Fruit fly (Drosophila melanogaster) whole organism, pupa: Measurements from ENCODE around the gene CG17593.

Source experiments
- CG10348 ChIP-seq: fragments of 200-800 bp; sonication (Bioruptor generic); IDR thresholded peaks from 2 replicates; pipeline ENCODE4 v1.3.6; 2022; ENCODE audit warnings: missing biosample characterization, missing genetic modification characterization
- CG12605 ChIP-seq: fragments of 200-800 bp; sonication (Bioruptor generic); IDR thresholded peaks from 2 replicates; pipeline ENCODE4 v1.3.6; 2022; ENCODE audit warnings: missing biosample characterization, missing genetic modification characterization
- CG13204 ChIP-seq: fragments of 200-800 bp; sonication (Bioruptor generic); optimal IDR thresholded peaks from 2 replicates; lab custom pipeline; 2018; ENCODE audit warnings: missing biosample characterization, mild to moderate bottlenecking, missing genetic modification characterization, moderate library complexity
- CG14655 ChIP-seq: fragments of 200-800 bp; sonication (Bioruptor generic); optimal IDR thresholded peaks from 3 replicates; lab custom pipeline; 2017; ENCODE audit warnings: mild to moderate bottlenecking, missing biosample characterization, missing genetic modification reagents, missing genetic modification characterization
- CG15710 ChIP-seq: fragments of 200-800 bp; sonication (Bioruptor generic); optimal IDR thresholded peaks from 2 replicates; lab custom pipeline; 2018; ENCODE audit warnings: missing biosample characterization, mild to moderate bottlenecking, missing genetic modification characterization, moderate library complexity
- CG17806 ChIP-seq: fragments of 200-800 bp; sonication (Bioruptor generic); optimal IDR thresholded peaks from 2 replicates; lab custom pipeline; 2018; ENCODE audit warnings: missing biosample characterization, mild to moderate bottlenecking, missing genetic modification characterization, moderate library complexity
- CG32121 ChIP-seq: fragments of 200-800 bp; sonication (Bioruptor generic); IDR thresholded peaks from 2 replicates; pipeline ENCODE4 v1.3.6; 2022; ENCODE audit warnings: missing biosample characterization, missing genetic modification characterization
- CG34367 ChIP-seq: fragments of 200-800 bp; sonication (Bioruptor generic); optimal IDR thresholded peaks from 2 replicates; lab custom pipeline; 2018; ENCODE audit warnings: missing biosample characterization, mild to moderate bottlenecking, missing genetic modification characterization
- CG4496 ChIP-seq: fragments of 200-800 bp; sonication (Bioruptor generic); IDR thresholded peaks from 3 replicates; pipeline ENCODE4 v1.3.6; 2022; ENCODE audit warnings: missing biosample characterization, missing genetic modification characterization
- CG8159 ChIP-seq: fragments of 200-800 bp; sonication (Bioruptor generic); optimal IDR thresholded peaks from 3 replicates; lab custom pipeline; 2018; ENCODE audit warnings: missing biosample characterization, mild to moderate bottlenecking, missing genetic modification characterization, moderate library complexity
- CG8301 ChIP-seq: fragments of 200-800 bp; sonication (Bioruptor generic); optimal IDR thresholded peaks from 2 replicates; lab custom pipeline; 2018; ENCODE audit warnings: missing biosample characterization, mild to moderate bottlenecking, missing genetic modification characterization
- CG9948 ChIP-seq: fragments of 200-800 bp; sonication (Bioruptor generic); optimal IDR thresholded peaks from 2 replicates; lab custom pipeline; 2018; ENCODE audit warnings: missing biosample characterization, mild to moderate bottlenecking, missing genetic modification characterization, moderate library complexity
- D1 ChIP-seq: fragments of 200-800 bp; sonication (Bioruptor generic); optimal IDR thresholded peaks from 2 replicates; lab custom pipeline; 2018; ENCODE audit warnings: missing biosample characterization, mild to moderate bottlenecking, missing genetic modification characterization, moderate library complexity
- EcR ChIP-seq: fragments of 200-800 bp; sonication (Bioruptor generic); optimal IDR thresholded peaks from 3 replicates; lab custom pipeline; 2019; ENCODE audit warnings: missing biosample characterization, missing genetic modification characterization, mild to moderate bottlenecking, moderate library complexity, missing genetic modification reagents
- Ets98B ChIP-seq: fragments of 200-800 bp; sonication (Bioruptor generic); IDR thresholded peaks from 2 replicates; pipeline ENCODE4 v1.3.6; 2022; ENCODE audit warnings: missing biosample characterization, missing genetic modification characterization
- Pif1A ChIP-seq: fragments of 200-800 bp; sonication (Bioruptor generic); optimal IDR thresholded peaks from 3 replicates; lab custom pipeline; 2016; ENCODE audit warnings: missing biosample characterization, missing genetic modification characterization
- Pif1B ChIP-seq: fragments of 200-800 bp; sonication (Bioruptor generic); optimal IDR thresholded peaks from 3 replicates; lab custom pipeline; 2016; ENCODE audit warnings: missing biosample characterization, missing genetic modification characterization
- Snoo ChIP-seq: fragments of 200-800 bp; sonication (Bioruptor generic); optimal IDR thresholded peaks from 3 replicates; lab custom pipeline; 2017; ENCODE audit warnings: missing biosample characterization, mild to moderate bottlenecking, missing genetic modification characterization, inconsistent platforms
- fd96Ca ChIP-seq: fragments of 200-800 bp; sonication (Bioruptor generic); IDR thresholded peaks from 3 replicates; pipeline ENCODE4 v1.3.6; 2022; ENCODE audit warnings: missing biosample characterization, missing genetic modification characterization
- gl ChIP-seq: fragments of 200-800 bp; sonication (Bioruptor generic); optimal IDR thresholded peaks from 2 replicates; lab custom pipeline; 2018; ENCODE audit warnings: missing biosample characterization, mild to moderate bottlenecking, missing genetic modification characterization
- rn ChIP-seq: fragments of 200-800 bp; sonication (Bioruptor generic); IDR thresholded peaks from 2 replicates; pipeline ENCODE4 v1.3.6; 2022; ENCODE audit warnings: missing biosample characterization, missing genetic modification characterization

CG17593 gene

DNA sequence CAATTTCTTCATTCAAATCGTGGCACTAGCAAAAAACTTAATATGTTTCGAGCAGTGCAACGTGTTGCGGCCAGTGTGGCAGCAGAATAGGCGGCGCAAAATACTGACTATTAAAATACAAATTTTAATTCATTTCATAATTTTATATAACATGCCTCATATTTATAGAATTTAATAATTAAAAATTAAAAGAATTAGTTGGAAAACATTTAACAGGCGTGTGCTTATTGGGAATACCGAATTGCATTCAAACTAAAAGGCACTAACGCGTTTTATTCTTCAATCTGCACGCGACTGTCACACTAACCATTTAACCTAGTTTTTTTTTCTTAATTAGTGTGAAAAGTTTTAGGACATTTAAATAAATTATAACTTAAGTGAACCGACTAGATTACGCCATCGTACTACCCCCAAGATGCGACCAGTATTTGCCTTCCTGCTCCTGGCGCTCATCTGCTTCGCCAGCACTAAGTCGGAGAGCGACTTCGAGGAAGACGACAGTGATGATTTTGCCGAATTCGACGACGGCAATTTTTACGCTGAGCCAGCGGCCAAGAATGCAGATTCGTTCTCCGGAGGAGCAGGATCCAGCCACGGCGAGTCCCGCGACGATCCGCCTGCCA lies at the start of gene CG17593, which contains the start of gene LeuRS:
TSS of gene CG17593 (plus strand) at position 304 of the 623 bp plus-strand sequence.
TSS of gene LeuRS (minus strand) at position 88 of the 623 bp plus-strand sequence.
- TF ChIP-seq fd96Ca (GFP tag; lab: Robert Waterston, UW) (no peak), Pif1B (GFP tag; lab: Kevin White, UChicago) (no peak), CG13204 (GFP tag; lab: Kevin White, UChicago) (no peak), D1 (tag; lab: Kevin White, UChicago) (no peak), Snoo (tag; lab: Kevin White, UChicago) (no peak), gl (no peak), CG17806 (no peak), CG9948 (tag; lab: Kevin White, UChicago) (no peak), Pif1A (no peak)
- TF ChIP-seq, all 21 proteins: peak for 0

DNA sequence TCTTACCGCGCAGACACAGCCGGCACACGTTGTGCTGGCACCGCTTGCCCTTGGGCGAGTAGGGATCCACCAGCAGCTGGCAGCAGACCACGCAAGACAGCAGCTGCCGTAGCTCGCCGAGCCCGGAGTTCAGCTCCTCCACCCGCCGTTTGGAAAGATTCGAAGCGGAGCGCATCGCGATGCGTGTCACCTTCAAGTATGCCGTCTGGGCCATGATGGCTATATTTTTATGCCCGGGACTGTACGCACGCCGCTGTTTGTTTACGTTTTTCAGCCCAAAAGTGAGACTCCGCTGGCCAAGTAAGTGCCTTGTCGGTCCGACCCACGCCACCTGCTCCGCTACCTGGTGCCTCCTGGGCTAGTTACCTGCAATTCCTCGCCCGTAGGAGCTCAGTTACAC lies 49.2 kb upstream of the CG17593 start:
- no peak for TF ChIP-seq Snoo (tag; lab: Kevin White, UChicago)
- TF ChIP-seq fd96Ca (GFP tag; lab: Robert Waterston, UW): peak; percentile 56; the same call in 1 of the 3 replicates

DNA sequence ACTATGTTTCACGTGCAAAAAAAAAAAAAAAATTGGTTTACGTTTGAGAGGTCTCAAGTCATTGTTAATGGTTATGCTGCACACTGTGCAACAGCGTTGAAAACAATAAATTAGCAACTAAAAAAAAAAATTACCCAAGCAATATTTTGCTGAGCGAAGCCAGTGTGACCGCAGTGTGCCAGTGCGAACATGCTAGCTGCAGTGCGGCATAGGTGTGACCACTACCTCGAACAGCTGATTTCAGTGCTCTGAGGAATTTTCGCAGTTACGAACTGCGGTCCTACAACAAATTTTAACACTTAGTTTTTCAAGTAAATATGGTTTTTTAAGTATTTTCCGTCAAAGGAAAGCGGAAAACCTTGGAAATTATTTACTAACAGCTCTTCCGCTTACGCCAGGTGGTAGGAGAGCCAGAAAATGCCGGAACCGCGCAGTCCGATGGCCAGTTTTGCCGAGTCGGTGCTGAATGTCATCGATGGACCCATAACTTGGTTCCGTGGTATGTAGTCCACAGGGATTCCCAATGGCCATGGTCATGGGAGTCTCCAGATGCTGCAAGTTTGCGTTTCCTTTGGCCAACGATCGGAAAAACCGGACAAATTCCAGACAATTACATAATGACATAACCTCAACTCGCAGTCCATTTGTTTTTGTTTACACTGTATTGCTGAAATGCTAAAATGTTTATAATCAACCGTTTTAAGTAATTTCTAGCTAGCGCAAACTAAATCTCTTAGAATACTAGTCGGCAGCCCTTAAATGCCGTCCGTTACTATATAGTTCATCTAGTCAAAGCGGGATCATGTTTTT lies 48.5 kb upstream of the CG17593 start, which contains the start of the genes msl-2 and ND-PDSW:
TSS of gene msl-2 (minus strand) at position 195 of the 810 bp plus-strand sequence.
TSS of gene ND-PDSW (plus strand) at position 240 of the 810 bp plus-strand sequence.
- TF ChIP-seq CG4496: no peak
- no peak for TF ChIP-seq Pif1B (GFP tag; lab: Kevin White, UChicago)
- TF ChIP-seq Pif1A: no peak
- no peak for TF ChIP-seq CG9948 (tag; lab: Kevin White, UChicago)
- no peak for TF ChIP-seq gl
- TF ChIP-seq EcR (GFP tag; lab: Kevin White, UChicago): no peak
- no peak for TF ChIP-seq D1 (tag; lab: Kevin White, UChicago)
- no peak for TF ChIP-seq CG12605 (GFP tag; lab: Robert Waterston, UW)
- no peak for TF ChIP-seq CG15710 (tag; lab: Kevin White, UChicago)
- no peak for TF ChIP-seq CG14655 (GFP tag; lab: Kevin White, UChicago)
- TF ChIP-seq CG32121 (GFP tag; lab: Robert Waterston, UW): no peak

DNA sequence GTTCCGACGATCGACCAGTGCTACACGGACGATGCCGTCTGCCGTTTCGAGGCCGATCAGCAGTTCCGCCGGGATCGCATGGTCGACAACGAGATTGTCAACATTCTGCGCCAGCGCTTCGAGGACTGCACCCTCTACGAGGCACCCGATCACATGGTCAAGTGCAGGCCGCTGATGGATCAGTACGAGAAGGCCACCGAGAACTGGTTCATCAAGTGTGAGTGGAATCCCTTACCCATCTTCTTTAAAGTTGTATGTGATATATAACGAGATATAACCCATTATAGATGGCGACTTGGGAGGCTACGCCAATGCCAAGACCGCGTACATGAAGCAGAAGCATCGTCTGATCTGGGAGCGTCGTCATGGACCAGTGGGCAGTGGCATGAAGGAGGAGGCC lies 47.8 kb upstream of the CG17593 start:
- TF ChIP-seq Ets98B (no peak), CG4496 (no peak), CG34367 (tag; lab: Kevin White, UChicago) (no peak)

DNA sequence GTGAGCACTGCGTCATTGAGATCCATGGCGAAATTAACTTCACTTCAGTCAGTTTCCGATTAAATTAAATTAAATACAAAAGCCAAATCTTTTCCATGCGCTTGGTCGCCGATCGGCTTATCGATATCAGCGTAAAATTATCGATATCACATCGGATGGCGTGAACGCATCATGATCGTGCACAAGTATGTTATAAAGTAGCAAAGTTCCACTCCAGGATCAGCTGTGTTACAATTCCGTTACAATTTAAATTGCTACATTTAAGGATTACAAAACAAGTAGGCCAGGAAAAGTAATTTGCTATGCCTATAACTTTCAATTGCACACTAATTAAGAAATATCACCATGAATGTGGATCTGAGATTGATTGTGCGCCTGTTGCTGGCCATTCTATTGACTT lies 44.8 kb upstream of the CG17593 start, which contains the start of the genes Pif1 and CG31776:
TSS of gene Pif1 (minus strand) at position 136 of the 400 bp plus-strand sequence.
TSS of gene CG31776 (plus strand) at position 314 of the 400 bp plus-strand sequence.
- TF ChIP-seq D1 (tag; lab: Kevin White, UChicago) (no peak), Ets98B (no peak), CG9948 (tag; lab: Kevin White, UChicago) (no peak), CG15710 (tag; lab: Kevin White, UChicago) (no peak), gl (no peak), Pif1B (GFP tag; lab: Kevin White, UChicago) (no peak), fd96Ca (GFP tag; lab: Robert Waterston, UW) (no peak)

DNA sequence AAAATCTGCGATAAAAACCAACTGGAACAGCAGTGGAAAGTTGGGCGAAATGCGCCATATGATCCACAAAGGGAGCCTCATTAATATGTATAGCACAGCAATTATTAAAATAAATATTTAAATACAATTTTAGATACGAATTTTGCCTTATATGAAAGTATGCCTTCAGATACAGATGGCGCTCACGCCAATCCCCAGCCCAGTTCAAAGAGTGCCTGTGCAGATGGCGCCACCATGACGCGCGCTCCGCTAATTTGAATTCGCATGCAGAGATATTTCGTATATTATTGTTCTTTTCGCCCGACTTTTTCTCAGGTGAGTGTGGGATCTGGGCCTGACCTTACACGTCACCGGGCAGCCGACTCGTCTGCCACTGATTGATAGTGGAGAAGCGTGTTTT lies 42.4 kb upstream of the CG17593 start, which contains the start of gene Pgant4:
TSS of gene Pgant4 (plus strand) at position 362 of the 400 bp plus-strand sequence.
- TF ChIP-seq gl (no peak), CG8301 (tag; lab: Kevin White, UChicago) (no peak), CG8159 (tag; lab: Kevin White, UChicago) (no peak), CG17806 (no peak), Snoo (tag; lab: Kevin White, UChicago) (peak; percentile 39), rn (0 out of 2 replicates have a peak, but pooled peaks have one; percentile 37), CG32121 (GFP tag; lab: Robert Waterston, UW) (no peak), fd96Ca (GFP tag; lab: Robert Waterston, UW) (no peak), CG4496 (0 out of 3 replicates have a peak, but pooled peaks have one; percentile 37), Pif1B (GFP tag; lab: Kevin White, UChicago) (no peak)

- TF ChIP-seq CG10348 (no peak), CG4496 (no peak), CG17806 (no peak), CG34367 (tag; lab: Kevin White, UChicago) (no peak), CG9948 (tag; lab: Kevin White, UChicago) (no peak), Snoo (tag; lab: Kevin White, UChicago) (peak; percentile 22), CG8301 (tag; lab: Kevin White, UChicago) (no peak), gl (no peak), CG32121 (GFP tag; lab: Robert Waterston, UW) (no peak), Ets98B (no peak), fd96Ca (GFP tag; lab: Robert Waterston, UW) (no peak), CG15710 (tag; lab: Kevin White, UChicago) (peak; percentile 28), CG13204 (GFP tag; lab: Kevin White, UChicago) (no peak), CG8159 (tag; lab: Kevin White, UChicago) (peak; percentile 36), CG14655 (GFP tag; lab: Kevin White, UChicago) (no peak), rn (no peak), Pif1A (no peak), EcR (GFP tag; lab: Kevin White, UChicago) (peak; percentile 70), D1 (tag; lab: Kevin White, UChicago) (no peak), Pif1B (GFP tag; lab: Kevin White, UChicago) (no peak), CG12605 (GFP tag; lab: Robert Waterston, UW) (no peak)
Observed at dm6 chr2L:3475168-3475567, 39.5 kb upstream of the CG17593 start.
